Worm (Caenorhabditis elegans): ENCODE results near the gene F10D2.10.

Gene F10D2.10

ce11 chrV:7196498-7196966 lies 40.6 kb upstream of the F10D2.10 start, which contains the start of gene F09G2.2 (continued):
- peak; percentile 87 for TF ChIP-seq grh-1 (GFP tag; IDR thresholded peaks at IDR 0.05)
- TF ChIP-seq lin-13 (GFP tag; optimal IDR thresholded peaks at IDR 0.05): peak; percentile 90
- TF ChIP-seq sptf-1 (tag; optimal IDR thresholded peaks at IDR 0.05): no peak
- TF ChIP-seq blmp-1 (tag; optimal IDR thresholded peaks at IDR 0.05): peak; percentile 77
- peak; percentile 73 for TF ChIP-seq zip-4 (GFP tag; optimal IDR thresholded peaks at IDR 0.05)
- peak; percentile 74 for TF ChIP-seq egl-13 (tag; optimal IDR thresholded peaks at IDR 0.05)
- peak; percentile 60 for TF ChIP-seq mab-9 (GFP tag; IDR thresholded peaks at IDR 0.05)
- no peak for TF ChIP-seq nhr-28 (tag; optimal IDR thresholded peaks at IDR 0.05)
- peak; percentile 92 to 93 (median 92) for TF ChIP-seq dpl-1 (GFP tag; optimal IDR thresholded peaks at IDR 0.05)
- TF ChIP-seq vab-15 (tag; optimal IDR thresholded peaks at IDR 0.05): peak; percentile 34
- TF ChIP-seq lin-39 (tag; optimal IDR thresholded peaks at IDR 0.05): peak; percentile 43
- TF ChIP-seq lin-15B (tag; optimal IDR thresholded peaks at IDR 0.05): peak; percentile 93
- TF ChIP-seq ceh-90 (tag; optimal IDR thresholded peaks at IDR 0.05): no peak
- peak; percentile 91 for TF ChIP-seq efl-1 (optimal IDR thresholded peaks at IDR 0.05)
- peak; percentile 89 to 99 for TF ChIP-seq efl-1 (GFP tag; optimal IDR thresholded peaks at IDR 0.05 in 1 of 2)
- peak; percentile 94 for TF ChIP-seq xbp-1 (tag; optimal IDR thresholded peaks at IDR 0.05)
- TF ChIP-seq nhr-237 (tag; optimal IDR thresholded peaks at IDR 0.05): peak; percentile 79
- peak; percentile 62 for TF ChIP-seq F16B12.6 (tag; optimal IDR thresholded peaks at IDR 0.05)
- TF ChIP-seq nhr-20 (tag; optimal IDR thresholded peaks at IDR 0.05): peak; percentile 94
- TF ChIP-seq tlp-1 (tag; optimal IDR thresholded peaks at IDR 0.05): no peak
- TF ChIP-seq pag-3 (tag; optimal IDR thresholded peaks at IDR 0.05; ENCODE audit: borderline replicate concordance, insufficient read depth): peak; percentile 44
- peak in 4 of 6 experiments; percentile 14 to 93 (median 68) for TF ChIP-seq elt-3 (tag; optimal IDR thresholded peaks at IDR 0.05)
- TF ChIP-seq snu-23 (GFP tag; optimal IDR thresholded peaks at IDR 0.05): peak; percentile 96
- no peak for TF ChIP-seq egl-27 (tag; optimal IDR thresholded peaks at IDR 0.05)
- TF ChIP-seq pax-3 (tag; optimal IDR thresholded peaks at IDR 0.05): peak; percentile 60
- peak; percentile 90 to 95 for TF ChIP-seq lsy-2 (tag; optimal IDR thresholded peaks at IDR 0.05)
- TF ChIP-seq nhr-47 (tag; optimal IDR thresholded peaks at IDR 0.05): peak; percentile 91
- no peak for TF ChIP-seq sox-4 (tag; optimal IDR thresholded peaks at IDR 0.05)
- TF ChIP-seq swsn-7 (tag; optimal IDR thresholded peaks at IDR 0.05): peak; percentile 93
- no peak for TF ChIP-seq C34B4.2 (tag; optimal IDR thresholded peaks at IDR 0.05)
- peak; percentile 94 for TF ChIP-seq unc-130 (tag; optimal IDR thresholded peaks at IDR 0.05)
- peak; percentile 91 for TF ChIP-seq tbx-2 (tag; optimal IDR thresholded peaks at IDR 0.05)

ce11 chrV:7196037-7196436 lies 40.1 kb upstream of the F10D2.10 start, which contains the start of gene attf-2:
Gene attf-2, minus strand, starts transcription at chrV:7196137.
- TF ChIP-seq lin-39 (tag; optimal IDR thresholded peaks at IDR 0.05): no peak
- TF ChIP-seq egl-13 (tag; optimal IDR thresholded peaks at IDR 0.05): no peak
- no peak for TF ChIP-seq unc-62 (GFP tag; optimal IDR thresholded peaks at IDR 0.05)
- no peak for TF ChIP-seq unc-30 (tag; optimal IDR thresholded peaks at IDR 0.05)
- TF ChIP-seq hlh-4 (tag; optimal IDR thresholded peaks at IDR 0.05): no peak
- TF ChIP-seq Y116A8C.19 (tag; optimal IDR thresholded peaks at IDR 0.05; ENCODE audit: borderline replicate concordance): no peak
- no peak for TF ChIP-seq nhr-47 (tag; optimal IDR thresholded peaks at IDR 0.05)
- TF ChIP-seq blmp-1 (tag; optimal IDR thresholded peaks at IDR 0.05): no peak
- no peak for TF ChIP-seq nhr-20 (tag; optimal IDR thresholded peaks at IDR 0.05)
- TF ChIP-seq tlp-1 (tag; optimal IDR thresholded peaks at IDR 0.05): no peak
- TF ChIP-seq sox-4 (tag; optimal IDR thresholded peaks at IDR 0.05): no peak

ce11 chrV:7194818-7195217 lies 38.8 kb upstream of the F10D2.10 start:
- TF ChIP-seq mdl-1 (tag; optimal IDR thresholded peaks at IDR 0.05) (no peak), pqm-1 (tag; optimal IDR thresholded peaks at IDR 0.05) (no peak), nhr-11 (tag; optimal IDR thresholded peaks at IDR 0.05) (no peak)

Data from whole organism, L1 larva.